Worm (Caenorhabditis elegans) whole organism, midembryonic: ENCODE results near the gene F48F5.6.

Experiments used
- flt-1 ChIP-seq: fragments of 200-800 bp; sonication (Bioruptor generic); IDR thresholded peaks from 2 replicates; pipeline ENCODE4 v1.3.6; 2022; ENCODE audit warnings: missing genetic modification characterization, missing compliant biosample characterization
- ztf-29 ChIP-seq: fragments of 200-800 bp; sonication (Bioruptor generic); IDR thresholded peaks from 2 replicates; pipeline ENCODE4 v1.3.6; 2022; ENCODE audit warnings: missing genetic modification reagents, missing genetic modification characterization, missing compliant biosample characterization

- TF ChIP-seq flt-1 (GFP tag; lab: Robert Waterston, UW) (no peak), ztf-29 (GFP tag; lab: Robert Waterston, UW) (no peak)
Measured at ce11 chrV:20418768-20419167, 34.2 kb downstream of the F48F5.6 start.
